Fruit fly (Drosophila melanogaster) whole organism, adult: ENCODE data around the gene Cpr66Cb.

Experiments
- CG11617 ChIP-seq: fragments of 200-800 bp; sonication (Bioruptor generic); optimal IDR thresholded peaks from 2 replicates; lab custom pipeline; 2017; ENCODE audit warnings: mild to moderate bottlenecking, missing biosample characterization, missing genetic modification reagents, missing genetic modification characterization
- CG12768 ChIP-seq: fragments of 200-800 bp; sonication (Bioruptor generic); optimal IDR thresholded peaks from 2 replicates; lab custom pipeline; 2017; ENCODE audit warnings: missing biosample characterization, missing genetic modification characterization, mild to moderate bottlenecking, moderate library complexity, missing genetic modification reagents
- CG14711 ChIP-seq: fragments of 200-800 bp; sonication (Bioruptor generic); optimal IDR thresholded peaks from 2 replicates; lab custom pipeline; 2018; ENCODE audit warnings: missing biosample characterization, mild to moderate bottlenecking, missing genetic modification characterization, moderate library complexity
- CG1620 ChIP-seq: fragments of 200-800 bp; sonication (Bioruptor generic); optimal IDR thresholded peaks from 2 replicates; lab custom pipeline; 2016; ENCODE audit warnings: missing biosample characterization, missing genetic modification characterization
- CG33017 ChIP-seq: fragments of 200-800 bp; sonication (Bioruptor generic); optimal IDR thresholded peaks from 2 replicates; lab custom pipeline; 2018; ENCODE audit warnings: missing biosample characterization, mild to moderate bottlenecking, missing genetic modification characterization, moderate library complexity
- CG5204 ChIP-seq: fragments of 200-800 bp; sonication (Bioruptor generic); optimal IDR thresholded peaks from 2 replicates; lab custom pipeline; 2016; ENCODE audit warnings: missing biosample characterization, missing genetic modification characterization
- CG7045 ChIP-seq: fragments of 200-800 bp; sonication (Bioruptor generic); optimal IDR thresholded peaks from 2 replicates; lab custom pipeline; 2017; ENCODE audit warnings: missing biosample characterization, mild to moderate bottlenecking, missing genetic modification characterization
- CG7101 ChIP-seq: fragments of 200-800 bp; sonication (Bioruptor generic); optimal IDR thresholded peaks from 2 replicates; lab custom pipeline; 2018; ENCODE audit warnings: missing biosample characterization, mild to moderate bottlenecking, missing genetic modification characterization, moderate library complexity
- Clk ChIP-seq: fragments of 200-800 bp; sonication (Bioruptor generic); optimal IDR thresholded peaks from 2 replicates; lab custom pipeline; 2017; ENCODE audit warnings: missing biosample characterization, missing genetic modification characterization
- Crg-1 ChIP-seq: fragments of 200-800 bp; sonication (Bioruptor generic); optimal IDR thresholded peaks from 2 replicates; lab custom pipeline; 2016; ENCODE audit warnings: missing biosample characterization, missing genetic modification characterization
- Hr96 ChIP-seq: fragments of 200-800 bp; sonication (Bioruptor generic); optimal IDR thresholded peaks from 2 replicates; lab custom pipeline; 2016; ENCODE audit warnings: missing biosample characterization, missing genetic modification characterization
- Mnt ChIP-seq: fragments of 200-800 bp; sonication (Bioruptor generic); optimal IDR thresholded peaks from 2 replicates; lab custom pipeline; 2016; ENCODE audit warnings: missing biosample characterization, mild to moderate bottlenecking, missing genetic modification characterization
- bab1 ChIP-seq: fragments of 200-800 bp; sonication (Bioruptor generic); optimal IDR thresholded peaks from 3 replicates; lab custom pipeline; 2019; ENCODE audit warnings: missing biosample characterization, mild to moderate bottlenecking, missing genetic modification characterization, moderate library complexity
- cic ChIP-seq: fragments of 200-800 bp; sonication (Bioruptor generic); optimal IDR thresholded peaks from 2 replicates; lab custom pipeline; 2017; ENCODE audit warnings: missing biosample characterization, mild to moderate bottlenecking, missing genetic modification characterization, moderate library complexity
- cnc ChIP-seq, 2 experiments: fragments of >200 bp; optimal IDR thresholded peaks; 2 replicates each; lab custom pipeline; 2017
- kay ChIP-seq: fragments of 200-800 bp; sonication (Bioruptor generic); peaks from one replicate; lab custom pipeline; 2016; ENCODE audit warnings: missing biosample characterization, missing genetic modification characterization, borderline replicate concordance
- ovo ChIP-seq: fragments of 200-800 bp; sonication (Bioruptor generic); optimal IDR thresholded peaks from 2 replicates; lab custom pipeline; 2016; ENCODE audit warnings: missing biosample characterization, missing genetic modification characterization
- pad ChIP-seq: fragments of 200-800 bp; sonication (Bioruptor generic); optimal IDR thresholded peaks from 3 replicates; lab custom pipeline; 2017; ENCODE audit warnings: missing biosample characterization, missing genetic modification characterization, mild to moderate bottlenecking, moderate library complexity, missing genetic modification reagents
- tj ChIP-seq: fragments of 200-800 bp; sonication (Bioruptor generic); optimal IDR thresholded peaks from 3 replicates; lab custom pipeline; 2017; ENCODE audit warnings: missing biosample characterization, mild to moderate bottlenecking, missing genetic modification characterization, moderate library complexity
- toe ChIP-seq: fragments of 200-800 bp; sonication (Bioruptor generic); optimal IDR thresholded peaks from 2 replicates; lab custom pipeline; 2016; ENCODE audit warnings: missing biosample characterization, missing genetic modification characterization

The Cpr66Cb gene

dm6 chr3L:8360063-8360642, 23.7 kb downstream of the Cpr66Cb start:
- TF ChIP-seq CG7101 (tag; lab: Kevin White, UChicago) (no peak), tj (GFP tag; lab: Kevin White, UChicago) (no peak), CG7045 (GFP tag; lab: Kevin White, UChicago) (no peak), cnc (optimal IDR thresholded peaks at IDR 0.05; lab: Kevin White, UChicago) (no peak), cic (GFP tag; lab: Kevin White, UChicago) (no peak), kay (GFP tag; lab: Kevin White, UChicago) (peak; percentile 92), CG12768 (GFP tag; lab: Kevin White, UChicago) (peak; percentile 26), CG1620 (GFP tag; lab: Kevin White, UChicago) (no peak), Hr96 (GFP tag; lab: Kevin White, UChicago) (no peak), CG11617 (GFP tag; lab: Kevin White, UChicago) (no peak), pad (GFP tag; lab: Kevin White, UChicago) (no peak)

- TF ChIP-seq Clk (GFP tag; lab: Kevin White, UChicago) (no peak), toe (GFP tag; lab: Kevin White, UChicago) (peak; percentile 46), CG7101 (tag; lab: Kevin White, UChicago) (peak; percentile 38), cic (GFP tag; lab: Kevin White, UChicago) (peak; percentile 71), ovo (GFP tag; lab: Kevin White, UChicago) (peak; percentile 44), CG11617 (GFP tag; lab: Kevin White, UChicago) (peak; percentile 59), CG33017 (tag; lab: Kevin White, UChicago) (peak; percentile 69), CG7045 (GFP tag; lab: Kevin White, UChicago) (no peak), CG12768 (GFP tag; lab: Kevin White, UChicago) (peak; percentile 1), CG14711 (tag; lab: Kevin White, UChicago) (no peak), CG5204 (GFP tag; lab: Kevin White, UChicago) (no peak), Hr96 (GFP tag; lab: Kevin White, UChicago) (peak; percentile 41), CG1620 (GFP tag; lab: Kevin White, UChicago) (peak; percentile 34), cnc (optimal IDR thresholded peaks at IDR 0.05; lab: Kevin White, UChicago) (peak; percentile 71 to 78), pad (GFP tag; lab: Kevin White, UChicago) (peak; percentile 36), Mnt (peak; percentile 63), bab1 (GFP tag; lab: Kevin White, UChicago) (peak; percentile 80), Crg-1 (peak; percentile 29), tj (GFP tag; lab: Kevin White, UChicago) (peak; percentile 71), kay (GFP tag; lab: Kevin White, UChicago) (no peak)
These were observed 24.2 kb downstream of the Cpr66Cb start, which contains the start of gene Idh for dm6 chr3L:8360643-8361110. Gene Idh (minus strand): TSS chr3L:8360906.

- TF ChIP-seq Crg-1 (no peak), CG1620 (GFP tag; lab: Kevin White, UChicago) (no peak), Clk (GFP tag; lab: Kevin White, UChicago) (no peak), CG33017 (tag; lab: Kevin White, UChicago) (no peak), CG7101 (tag; lab: Kevin White, UChicago) (no peak), cic (GFP tag; lab: Kevin White, UChicago) (no peak), tj (GFP tag; lab: Kevin White, UChicago) (no peak), CG7045 (GFP tag; lab: Kevin White, UChicago) (no peak), cnc (optimal IDR thresholded peaks at IDR 0.05; lab: Kevin White, UChicago) (no peak)
These were observed 26.8 kb downstream of the Cpr66Cb start for dm6 chr3L:8363266-8363665.

dm6 chr3L:8368694-8369344, 32.3 kb downstream of the Cpr66Cb start:
- TF ChIP-seq Crg-1 (no peak), cnc (optimal IDR thresholded peaks at IDR 0.05; lab: Kevin White, UChicago) (no peak)

- TF ChIP-seq Hr96 (GFP tag; lab: Kevin White, UChicago) (no peak), CG33017 (tag; lab: Kevin White, UChicago) (no peak), CG1620 (GFP tag; lab: Kevin White, UChicago) (no peak), bab1 (GFP tag; lab: Kevin White, UChicago) (no peak), kay (GFP tag; lab: Kevin White, UChicago) (peak; percentile 14)
These were observed 33.0 kb downstream of the Cpr66Cb start for dm6 chr3L:8369456-8369855.

dm6 chr3L:8370922-8371321, 34.5 kb downstream of the Cpr66Cb start:
- no peak for TF ChIP-seq CG12768 (GFP tag; lab: Kevin White, UChicago)
- no peak for TF ChIP-seq Hr96 (GFP tag; lab: Kevin White, UChicago)
- no peak for TF ChIP-seq CG11617 (GFP tag; lab: Kevin White, UChicago)
- TF ChIP-seq Mnt = no peak
- no peak for TF ChIP-seq CG7101 (tag; lab: Kevin White, UChicago)
- no peak for TF ChIP-seq pad (GFP tag; lab: Kevin White, UChicago)
- no peak for TF ChIP-seq cic (GFP tag; lab: Kevin White, UChicago)
- no peak for TF ChIP-seq CG5204 (GFP tag; lab: Kevin White, UChicago)
- no peak for TF ChIP-seq CG33017 (tag; lab: Kevin White, UChicago)
